Worm (Caenorhabditis elegans) whole organism, mixed stage, embryonic: ENCODE results near the gene ufd-1.

ENCODE experiments used
- M03D4.4 ChIP-seq: sonication (generic microtip); optimal IDR thresholded peaks from 2 replicates; lab custom pipeline; 2017; ENCODE audit warnings: mild to moderate bottlenecking, missing genetic modification characterization, missing compliant biosample characterization
- bed-3 ChIP-seq: fragments of 200-800 bp; sonication (Bioruptor generic); optimal IDR thresholded peaks from 3 replicates; lab custom pipeline; 2018; ENCODE audit warnings: mild to moderate bottlenecking, missing genetic modification characterization, moderate library complexity, missing compliant biosample characterization
- blmp-1 ChIP-seq: fragments of 150-350 bp; optimal IDR thresholded peaks from 2 replicates; lab custom pipeline; 2014; ENCODE audit warnings: missing biosample characterization, missing genetic modification characterization
- ceh-39 ChIP-seq: fragments of 150-350 bp; optimal IDR thresholded peaks from 2 replicates; lab custom pipeline; 2014; ENCODE audit warnings: missing biosample characterization, missing genetic modification characterization
- ceh-43 ChIP-seq: fragments of 200-800 bp; sonication (Bioruptor generic); optimal IDR thresholded peaks from 2 replicates; lab custom pipeline; 2018; ENCODE audit warnings: mild to moderate bottlenecking, missing genetic modification characterization, moderate library complexity, missing compliant biosample characterization
- ceh-83 ChIP-seq: fragments of 200-800 bp; sonication (Bioruptor generic); optimal IDR thresholded peaks from 2 replicates; lab custom pipeline; 2018; ENCODE audit warnings: mild to moderate bottlenecking, missing genetic modification characterization, missing compliant biosample characterization
- ces-1 ChIP-seq: fragments of 150-350 bp; optimal IDR thresholded peaks from 2 replicates; lab custom pipeline; 2014; ENCODE audit warnings: missing biosample characterization, missing genetic modification reagents, missing genetic modification characterization
- cnd-1 ChIP-seq: fragments of 200-800 bp; sonication (Bioruptor generic); optimal IDR thresholded peaks from 2 replicates; lab custom pipeline; 2018; ENCODE audit warnings: mild to moderate bottlenecking, missing genetic modification characterization, missing compliant biosample characterization
- drap-1 ChIP-seq: fragments of 200-800 bp; sonication (Bioruptor generic); optimal IDR thresholded peaks from 3 replicates; lab custom pipeline; 2018; ENCODE audit warnings: mild to moderate bottlenecking, missing genetic modification characterization, missing compliant biosample characterization
- elt-1 ChIP-seq: sonication (generic microtip); optimal IDR thresholded peaks from 2 replicates; lab custom pipeline; 2017; ENCODE audit warnings: missing genetic modification characterization, mild to moderate bottlenecking, missing compliant biosample characterization, antibody characterized with exemption, moderate library complexity, borderline replicate concordance; ENCODE audit not compliant: insufficient read depth
- elt-3 ChIP-seq: fragments of 150-350 bp; optimal IDR thresholded peaks from 2 replicates; lab custom pipeline; 2014; ENCODE audit warnings: missing biosample characterization, missing genetic modification characterization
- flh-1 ChIP-seq: fragments of 200-800 bp; sonication (Bioruptor generic); optimal IDR thresholded peaks from 2 replicates; lab custom pipeline; 2018; ENCODE audit warnings: mild to moderate bottlenecking, missing genetic modification characterization, moderate library complexity, missing compliant biosample characterization
- ham-2 ChIP-seq: fragments of 200-800 bp; sonication (Bioruptor generic); optimal IDR thresholded peaks from 2 replicates; lab custom pipeline; 2018; ENCODE audit warnings: mild to moderate bottlenecking, missing genetic modification characterization, missing compliant biosample characterization
- hlh-1 ChIP-seq: fragments of 150-350 bp; optimal IDR thresholded peaks from 2 replicates; lab custom pipeline; 2014; ENCODE audit warnings: missing biosample characterization, missing genetic modification reagents, missing genetic modification characterization
- lin-13 ChIP-seq: fragments of 150-350 bp; optimal IDR thresholded peaks from 2 replicates; lab custom pipeline; 2014; ENCODE audit warnings: missing biosample characterization, missing genetic modification characterization
- lin-32 ChIP-seq: fragments of 200-800 bp; sonication (Bioruptor generic); optimal IDR thresholded peaks from 2 replicates; lab custom pipeline; 2018; ENCODE audit warnings: mild to moderate bottlenecking, missing genetic modification characterization, missing compliant biosample characterization
- lsy-2 ChIP-seq: fragments of 150-350 bp; optimal IDR thresholded peaks from 2 replicates; lab custom pipeline; 2014; ENCODE audit warnings: missing biosample characterization, missing genetic modification characterization
- mab-5 ChIP-seq: fragments of 150-350 bp; optimal IDR thresholded peaks from 2 replicates; lab custom pipeline; 2014; ENCODE audit warnings: missing biosample characterization, missing genetic modification characterization
- mep-1 ChIP-seq: fragments of 150-350 bp; optimal IDR thresholded peaks from 2 replicates; lab custom pipeline; 2017; ENCODE audit warnings: missing biosample characterization, missing genetic modification reagents, missing genetic modification characterization, inconsistent platforms
- mls-2 ChIP-seq: sonication (generic microtip); optimal IDR thresholded peaks from 2 replicates; lab custom pipeline; 2016; ENCODE audit warnings: mild to moderate bottlenecking, missing genetic modification characterization, moderate library complexity, missing compliant biosample characterization
- nhr-12 ChIP-seq: fragments of 150-350 bp; optimal IDR thresholded peaks from 2 replicates; lab custom pipeline; 2014; ENCODE audit warnings: missing biosample characterization, missing genetic modification characterization
- nhr-2 ChIP-seq: fragments of 150-350 bp; optimal IDR thresholded peaks from 2 replicates; lab custom pipeline; 2014; ENCODE audit warnings: missing biosample characterization, missing genetic modification characterization
- nhr-237 ChIP-seq: fragments of 150-350 bp; optimal IDR thresholded peaks from 2 replicates; lab custom pipeline; 2014; ENCODE audit warnings: missing biosample characterization, missing genetic modification characterization
- nhr-28 ChIP-seq: fragments of 150-350 bp; optimal IDR thresholded peaks from 2 replicates; lab custom pipeline; 2014; ENCODE audit warnings: missing biosample characterization, missing genetic modification characterization
- nhr-76 ChIP-seq: sonication (generic microtip); optimal IDR thresholded peaks from 2 replicates; lab custom pipeline; 2017; ENCODE audit warnings: missing biosample characterization, missing genetic modification characterization
- pha-4 ChIP-seq: fragments of 150-350 bp; optimal IDR thresholded peaks from 2 replicates; lab custom pipeline; 2018; ENCODE audit warnings: missing biosample characterization, missing genetic modification reagents, missing genetic modification characterization
- sem-2 ChIP-seq: fragments of 200-800 bp; sonication (Bioruptor generic); optimal IDR thresholded peaks from 2 replicates; lab custom pipeline; 2018; ENCODE audit warnings: mild to moderate bottlenecking, missing genetic modification characterization, missing compliant biosample characterization
- snpc-4 ChIP-seq: fragments of 150-350 bp; optimal IDR thresholded peaks from 2 replicates; lab custom pipeline; 2014; ENCODE audit warnings: missing biosample characterization, missing genetic modification characterization
- sptf-1 ChIP-seq: sonication (generic microtip); optimal IDR thresholded peaks from 2 replicates; lab custom pipeline; 2017; ENCODE audit warnings: mild to moderate bottlenecking, missing genetic modification characterization, moderate library complexity, missing compliant biosample characterization
- tbx-8 ChIP-seq: fragments of 200-800 bp; sonication (Bioruptor generic); optimal IDR thresholded peaks from 2 replicates; lab custom pipeline; 2018; ENCODE audit warnings: mild to moderate bottlenecking, missing genetic modification characterization, moderate library complexity, missing compliant biosample characterization
- unc-120 ChIP-seq: sonication (generic microtip); optimal IDR thresholded peaks from 2 replicates; lab custom pipeline; 2017; ENCODE audit warnings: missing genetic modification characterization, missing compliant biosample characterization; ENCODE audit not compliant: poor library complexity, severe bottlenecking
- unc-39 ChIP-seq: fragments of 150-350 bp; optimal IDR thresholded peaks from 2 replicates; lab custom pipeline; 2014; ENCODE audit warnings: missing biosample characterization, missing genetic modification characterization
- unc-62 ChIP-seq: fragments of 150-350 bp; optimal IDR thresholded peaks from 2 replicates; lab custom pipeline; 2014; ENCODE audit warnings: missing biosample characterization, missing genetic modification reagents, missing genetic modification characterization
- zip-8 ChIP-seq: fragments of 150-350 bp; optimal IDR thresholded peaks from 2 replicates; lab custom pipeline; 2014; ENCODE audit warnings: missing biosample characterization, missing genetic modification characterization
- ztf-11 ChIP-seq: fragments of 150-350 bp; optimal IDR thresholded peaks from 2 replicates; lab custom pipeline; 2014; ENCODE audit warnings: missing biosample characterization, missing genetic modification characterization

ufd-1 gene

ce11 chrIV:12330840-12331359 lies at the start of gene ufd-1:
Gene ufd-1, minus strand, starts transcription at chrIV:12330890.
- TF ChIP-seq sptf-1 (tag; lab: Kevin White, UChicago) (no peak), mep-1 (tag; lab: Kevin White, UChicago) (peak; percentile 8)

ce11 chrIV:12379784-12380183 lies 49.1 kb upstream of the ufd-1 start, which contains the start of gene thn-1:
Gene thn-1, plus strand, starts transcription at chrIV:12380084.
- no peak for TF ChIP-seq sem-2
- TF ChIP-seq blmp-1 (tag; lab: Kevin White, UChicago) = no peak
- no peak for TF ChIP-seq sptf-1 (tag; lab: Kevin White, UChicago)
- no peak for TF ChIP-seq snpc-4 (tag; lab: Kevin White, UChicago)

- TF ChIP-seq unc-120 (no peak), ztf-11 (no peak), nhr-2 (tag; lab: Kevin White, UChicago) (no peak), snpc-4 (tag; lab: Kevin White, UChicago) (no peak), unc-62 (GFP tag; lab: Kevin White, UChicago) (no peak), sptf-1 (tag; lab: Kevin White, UChicago) (no peak), M03D4.4 (no peak), nhr-76 (tag; lab: Kevin White, UChicago) (no peak), ces-1 (GFP tag; lab: Kevin White, UChicago) (no peak), cnd-1 (tag; lab: Kevin White, UChicago) (no peak), mep-1 (tag; lab: Kevin White, UChicago) (no peak), bed-3 (GFP tag; lab: Kevin White, UChicago) (no peak)
These were observed 48.2 kb upstream of the ufd-1 start for ce11 chrIV:12378919-12379318.

- no peak for TF ChIP-seq sptf-1 (tag; lab: Kevin White, UChicago)
- no peak for TF ChIP-seq blmp-1 (tag; lab: Kevin White, UChicago)
- no peak for TF ChIP-seq elt-1 (tag; lab: Kevin White, UChicago)
- no peak for TF ChIP-seq ham-2 (GFP tag; lab: Kevin White, UChicago)
- no peak for TF ChIP-seq lin-32
- no peak for TF ChIP-seq unc-120
- TF ChIP-seq nhr-28 (tag; lab: Kevin White, UChicago) = no peak
- no peak for TF ChIP-seq cnd-1 (tag; lab: Kevin White, UChicago)
- TF ChIP-seq zip-8 (tag; lab: Kevin White, UChicago) = no peak
- peak; percentile 80 for TF ChIP-seq nhr-2 (tag; lab: Kevin White, UChicago)
- TF ChIP-seq ceh-39 (tag; lab: Kevin White, UChicago) = peak; percentile 36
- TF ChIP-seq nhr-237 (tag; lab: Kevin White, UChicago) = no peak
- TF ChIP-seq ceh-83 (GFP tag; lab: Kevin White, UChicago) = no peak
- no peak for TF ChIP-seq sem-2
These were observed 45.3 kb upstream of the ufd-1 start, which contains the start of gene atz-1 for ce11 chrIV:12376021-12376420. Gene atz-1, minus strand, starts transcription at chrIV:12376121.

ce11 chrIV:12371879-12372278 lies 41.2 kb upstream of the ufd-1 start, which contains the start of gene wdr-46:
Gene wdr-46, plus strand, starts transcription at chrIV:12372253.
- peak; percentile 82 for TF ChIP-seq mep-1 (tag; lab: Kevin White, UChicago)
- no peak for TF ChIP-seq mls-2 (tag; lab: Kevin White, UChicago)
- no peak for TF ChIP-seq nhr-28 (tag; lab: Kevin White, UChicago)
- no peak for TF ChIP-seq flh-1 (GFP tag; lab: Kevin White, UChicago)
- peak; percentile 8 for TF ChIP-seq ceh-39 (tag; lab: Kevin White, UChicago)
- TF ChIP-seq sem-2 = no peak
- TF ChIP-seq snpc-4 (tag; lab: Kevin White, UChicago) = no peak
- TF ChIP-seq nhr-2 (tag; lab: Kevin White, UChicago) = peak; percentile 19
- TF ChIP-seq ces-1 (GFP tag; lab: Kevin White, UChicago) = peak; percentile 86
- TF ChIP-seq mab-5 (tag; lab: Kevin White, UChicago) = no peak
- peak; percentile 40 for TF ChIP-seq lin-13 (tag; lab: Kevin White, UChicago)
- TF ChIP-seq nhr-76 (tag; lab: Kevin White, UChicago) = no peak
- TF ChIP-seq nhr-12 (tag; lab: Kevin White, UChicago) = no peak
- TF ChIP-seq ceh-83 (GFP tag; lab: Kevin White, UChicago) = peak; percentile 42
- no peak for TF ChIP-seq hlh-1 (tag; lab: Kevin White, UChicago)
- no peak for TF ChIP-seq elt-3
- TF ChIP-seq unc-39 (tag; lab: Kevin White, UChicago) = no peak
- TF ChIP-seq blmp-1 (tag; lab: Kevin White, UChicago) = no peak
- TF ChIP-seq nhr-237 (tag; lab: Kevin White, UChicago) = peak; percentile 58
- no peak for TF ChIP-seq unc-120
- TF ChIP-seq tbx-8 (GFP tag; lab: Kevin White, UChicago) = no peak
- peak; percentile 25 for TF ChIP-seq cnd-1 (tag; lab: Kevin White, UChicago)
- no peak for TF ChIP-seq ham-2 (GFP tag; lab: Kevin White, UChicago)
- TF ChIP-seq pha-4 (tag; lab: Kevin White, UChicago) = peak; percentile 36
- no peak for TF ChIP-seq lin-32
- peak; percentile 10 for TF ChIP-seq M03D4.4
- TF ChIP-seq unc-62 (GFP tag; lab: Kevin White, UChicago) = peak; percentile 29
- TF ChIP-seq drap-1 (GFP tag; lab: Kevin White, UChicago) = no peak
- no peak for TF ChIP-seq elt-1 (tag; lab: Kevin White, UChicago)
- no peak for TF ChIP-seq bed-3 (GFP tag; lab: Kevin White, UChicago)
- TF ChIP-seq ceh-43 (GFP tag; lab: Kevin White, UChicago) = peak; percentile 31
- peak; percentile 53 for TF ChIP-seq sptf-1 (tag; lab: Kevin White, UChicago)
- TF ChIP-seq zip-8 (tag; lab: Kevin White, UChicago) = no peak
- peak; percentile 99 for TF ChIP-seq lsy-2 (tag; lab: Kevin White, UChicago)
- TF ChIP-seq ztf-11 = no peak
- TF ChIP-seq, all 35 proteins: peak for 14
